Fruit fly (Drosophila melanogaster): ENCODE data around the gene AIF.

AIF gene

DNA sequence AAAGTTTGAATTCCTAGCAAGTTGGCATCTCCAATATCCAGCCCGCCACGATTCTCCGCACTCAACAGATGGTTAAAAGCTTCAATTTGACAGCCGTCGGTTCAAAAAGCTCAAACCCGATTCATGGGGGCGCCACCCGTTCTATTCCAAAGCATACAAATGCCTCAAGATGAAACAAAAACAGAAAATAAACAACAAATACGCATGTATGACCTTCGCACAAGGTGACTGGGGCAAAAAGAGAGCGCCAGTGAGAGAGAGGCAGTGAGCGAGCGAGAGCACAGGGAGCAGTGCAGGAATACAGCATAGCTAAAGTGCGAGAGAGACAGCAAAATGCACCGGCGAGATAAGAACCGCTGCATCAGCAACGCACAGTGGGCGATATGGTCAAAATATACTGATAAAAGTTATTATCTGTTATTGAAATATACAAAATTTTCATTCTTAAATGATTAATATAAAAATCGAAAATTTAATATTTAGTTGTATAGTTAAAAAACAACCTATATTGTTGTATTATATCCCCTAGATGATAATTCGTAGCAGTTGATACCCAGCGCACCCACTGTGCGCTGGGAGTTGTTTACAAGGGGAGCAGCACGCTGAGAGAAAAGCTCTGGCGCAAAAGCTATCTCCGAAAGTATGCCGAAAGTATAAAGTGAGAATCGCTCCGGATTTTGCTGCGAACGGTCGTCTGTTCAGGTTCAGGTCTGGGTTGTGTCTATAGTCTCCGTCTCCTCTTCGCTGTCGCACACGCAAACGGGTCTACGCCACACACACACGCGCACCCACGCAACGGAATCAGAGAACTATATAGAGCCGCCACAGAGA is 21.2 kb upstream of the AIF start, which contains the start of gene Glyp (continued):
- TF ChIP-seq eg (GFP tag; IDR thresholded peaks at IDR 0.05) (peak; percentile 96), topi (GFP tag; optimal IDR thresholded peaks at IDR 0.05) (peak; percentile 94), achi (GFP tag; optimal IDR thresholded peaks at IDR 0.05) (peak; percentile 100), Sox102F (GFP tag; optimal IDR thresholded peaks at IDR 0.05) (peak; percentile 94), Lpt (GFP tag; optimal IDR thresholded peaks at IDR 0.05) (peak; percentile 97), CG6276 (GFP tag; optimal IDR thresholded peaks at IDR 0.05) (peak; percentile 99), OdsH (GFP tag; optimal IDR thresholded peaks at IDR 0.05) (peak; percentile 96), Met (GFP tag; optimal IDR thresholded peaks at IDR 0.05) (peak; percentile 95), CG3032 (tag; optimal IDR thresholded peaks at IDR 0.05) (peak; percentile 97), svp (GFP tag) (peak; percentile 97)

DNA sequence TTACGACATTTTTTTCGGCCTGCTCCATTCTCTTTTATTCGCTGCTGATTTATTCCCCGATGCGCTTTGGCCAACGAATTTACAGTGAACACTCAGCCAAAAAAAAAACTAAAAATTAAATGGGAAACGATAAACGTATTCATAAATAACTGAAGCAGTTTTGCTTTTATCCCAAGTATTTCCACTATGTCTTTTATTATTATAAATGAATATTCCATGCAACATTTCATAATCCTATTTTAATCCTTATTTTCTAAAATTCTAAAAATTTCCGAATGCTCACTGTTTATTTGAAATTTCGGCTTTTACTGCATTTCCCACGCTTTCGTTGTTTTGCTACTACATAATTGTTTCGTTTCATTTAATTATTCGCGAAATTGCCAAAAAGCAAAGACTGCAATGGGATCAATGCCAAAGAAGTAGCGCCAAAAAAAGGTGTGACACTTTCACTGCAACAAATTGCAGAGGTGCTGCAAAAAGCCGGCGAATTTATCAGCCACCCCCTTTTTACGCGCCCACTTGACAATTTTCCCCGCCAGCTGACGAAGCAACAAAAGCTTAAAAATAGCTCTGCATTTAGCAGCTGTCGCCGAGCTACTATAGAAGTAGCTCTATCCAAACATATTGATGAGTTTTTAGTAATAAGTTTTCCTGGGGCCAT is 20.0 kb upstream of the AIF start:
- TF ChIP-seq net (GFP tag; optimal IDR thresholded peaks at IDR 0.05) = no peak
- no peak for TF ChIP-seq Hr39 (GFP tag; optimal IDR thresholded peaks at IDR 0.05)
- TF ChIP-seq CG32006 (GFP tag; optimal IDR thresholded peaks at IDR 0.05) = no peak
- no peak for TF ChIP-seq Sox14 (GFP tag; optimal IDR thresholded peaks at IDR 0.05)
- no peak for TF ChIP-seq CG7368 (GFP tag; optimal IDR thresholded peaks at IDR 0.05)
- no peak for TF ChIP-seq CG15336 (GFP tag; IDR thresholded peaks at IDR 0.05)
- TF ChIP-seq fd85E (GFP tag; optimal IDR thresholded peaks at IDR 0.05) = no peak
- peak; percentile 48; the same call in 1 of the 3 replicates for TF ChIP-seq eg (GFP tag; IDR thresholded peaks at IDR 0.05)
- no peak for TF ChIP-seq CG6808 (GFP tag; optimal IDR thresholded peaks at IDR 0.05)
- TF ChIP-seq svp (GFP tag) = peak; percentile 40
- TF ChIP-seq Sox15 (GFP tag; optimal IDR thresholded peaks at IDR 0.05) = no peak
- TF ChIP-seq CG3032 (tag; optimal IDR thresholded peaks at IDR 0.05) = no peak
- no peak for TF ChIP-seq fd59A (GFP tag; optimal IDR thresholded peaks at IDR 0.05)

DNA sequence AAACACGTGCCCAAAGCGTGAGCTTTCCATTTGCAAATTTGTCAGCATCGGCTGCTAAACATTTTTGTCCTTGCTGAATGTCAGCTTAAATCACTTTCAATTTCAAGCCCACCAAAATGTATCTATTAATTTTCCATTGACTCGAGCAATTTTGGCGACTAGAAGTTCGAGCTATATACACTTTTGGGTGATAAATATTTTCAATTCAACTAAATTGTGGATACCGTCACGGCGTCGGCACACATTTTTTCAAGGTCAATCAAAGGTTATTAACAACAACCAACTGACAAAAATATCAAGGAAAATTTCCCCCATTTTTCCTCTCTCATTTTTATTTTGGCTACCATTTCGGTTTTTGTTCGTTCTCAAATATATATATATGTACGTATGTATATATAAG is 19.3 kb upstream of the AIF start:
- no peak for TF ChIP-seq Met (GFP tag; optimal IDR thresholded peaks at IDR 0.05)
- peak; percentile 10 for TF ChIP-seq svp (GFP tag)

DNA sequence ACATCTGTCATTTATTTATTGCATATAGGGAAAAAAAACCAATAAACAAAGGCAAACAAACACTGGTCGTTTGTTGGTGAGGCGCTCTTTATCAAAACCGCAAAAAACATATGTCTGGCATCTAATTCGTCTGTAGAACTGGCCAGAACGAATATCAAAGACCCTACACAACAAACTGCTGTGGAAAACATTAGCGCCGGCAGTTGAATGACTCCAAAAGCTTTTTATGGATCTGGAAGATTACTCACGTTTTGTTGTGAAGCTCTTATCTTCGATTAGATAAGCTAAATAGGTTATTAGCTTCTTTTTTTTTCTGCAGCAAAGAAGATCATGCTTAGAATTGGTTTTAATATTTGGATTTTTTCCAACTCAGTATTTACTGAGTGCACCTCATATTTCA is 18.5 kb upstream of the AIF start:
- TF ChIP-seq pdm3 (GFP tag; optimal IDR thresholded peaks at IDR 0.05) = no peak
- no peak for TF ChIP-seq OdsH (GFP tag; optimal IDR thresholded peaks at IDR 0.05)
- no peak for TF ChIP-seq Eip78C (GFP tag)
- TF ChIP-seq Eip75B (GFP tag; optimal IDR thresholded peaks at IDR 0.05) = no peak
- TF ChIP-seq Sox14 (GFP tag; optimal IDR thresholded peaks at IDR 0.05) = no peak
- no peak for TF ChIP-seq Ets21C (GFP tag; optimal IDR thresholded peaks at IDR 0.05)
- no peak for TF ChIP-seq CG8119 (GFP tag; IDR thresholded peaks at IDR 0.05)
- TF ChIP-seq Eip93F (GFP tag; optimal IDR thresholded peaks at IDR 0.05) = no peak
- no peak for TF ChIP-seq achi (GFP tag; optimal IDR thresholded peaks at IDR 0.05)

DNA sequence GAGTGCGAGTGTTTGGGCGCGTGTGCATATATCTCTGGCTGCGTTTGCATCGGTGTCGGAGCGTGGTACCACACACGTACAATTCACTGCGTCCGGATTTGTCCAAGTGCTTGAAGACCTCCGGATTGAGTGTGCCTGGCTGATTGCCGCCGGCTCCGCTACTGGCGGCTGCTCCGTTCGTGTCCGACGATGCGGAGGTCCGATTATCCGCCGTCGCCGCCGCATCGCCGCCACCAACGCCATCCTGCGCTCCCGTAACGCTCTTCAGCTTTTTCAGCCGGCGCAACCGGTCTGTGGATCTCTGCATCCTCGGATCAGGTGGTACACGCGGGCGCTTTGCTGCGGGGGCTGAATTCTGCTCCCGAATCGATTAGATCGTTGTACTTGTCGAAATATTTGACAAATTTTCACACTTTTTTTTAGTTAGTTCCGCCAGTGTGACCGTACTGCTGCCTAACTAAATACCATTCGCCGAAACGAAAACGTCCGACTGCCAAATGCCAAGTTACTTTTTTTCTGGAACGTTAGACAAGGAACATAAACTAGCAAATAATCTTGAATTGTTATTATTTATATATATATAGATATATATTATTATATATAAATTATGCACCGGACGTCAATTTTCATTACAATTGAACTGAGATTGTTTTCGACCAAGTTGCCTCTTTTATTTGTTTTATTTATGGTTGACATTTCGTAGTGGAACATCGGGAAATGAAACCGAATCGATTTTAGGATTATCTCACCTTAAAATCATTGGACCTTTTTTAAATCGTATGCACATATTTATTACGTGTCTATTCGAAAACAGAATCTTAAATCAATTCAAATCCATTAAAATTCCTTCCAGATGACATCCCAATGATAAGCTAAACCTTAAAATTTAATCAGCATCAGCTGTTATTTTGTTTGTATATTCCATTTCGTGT is 6.6 kb upstream of the AIF start, which contains the start of gene tho2:
Gene tho2 (minus strand): TSS at position 463 of the 932 bp plus-strand sequence.
- TF ChIP-seq Gug (GFP tag; IDR thresholded peaks at IDR 0.05) (no peak), Sox15 (GFP tag; optimal IDR thresholded peaks at IDR 0.05) (no peak), Eip75B (GFP tag; optimal IDR thresholded peaks at IDR 0.05) (no peak), dsx (GFP tag; optimal IDR thresholded peaks at IDR 0.05; ENCODE audit: poor library complexity, severe bottlenecking) (no peak), Eip78C (GFP tag) (no peak), acj6 (GFP tag; optimal IDR thresholded peaks at IDR 0.05) (no peak), CG10669 (GFP tag; optimal IDR thresholded peaks at IDR 0.05) (no peak)
